Worm (Caenorhabditis elegans): ENCODE measurements around the gene F58A6.9.

DNA sequence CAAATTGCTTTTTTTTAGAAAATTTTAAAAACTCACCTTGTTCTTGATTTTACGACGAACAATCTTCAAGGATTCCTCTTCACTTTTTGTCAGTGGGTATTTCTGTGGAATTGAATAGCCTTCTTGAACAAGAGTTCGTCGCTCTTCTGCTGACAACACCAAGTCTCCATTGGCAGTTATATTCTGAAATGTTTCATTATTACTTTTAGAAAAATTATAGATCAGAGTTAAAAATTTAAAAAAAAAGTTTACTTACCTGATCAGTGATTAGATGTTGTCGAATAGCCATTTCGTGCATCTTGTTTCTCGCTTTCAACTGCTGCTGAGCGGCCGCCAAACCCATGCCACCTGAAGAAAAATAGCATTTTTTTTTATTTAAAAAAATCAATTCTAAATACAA lies 21.6 kb upstream of the F58A6.9 start:
- TF ChIP-seq ama-1 (optimal IDR thresholded peaks at IDR 0.05) (no peak), zag-1 (tag; optimal IDR thresholded peaks at IDR 0.05) (no peak), gei-8 (GFP tag; optimal IDR thresholded peaks at IDR 0.05) (no peak), unc-39 (tag; optimal IDR thresholded peaks at IDR 0.05) (no peak), ceh-82 (tag; optimal IDR thresholded peaks at IDR 0.05) (no peak), nhr-25 (tag; optimal IDR thresholded peaks at IDR 0.05; ENCODE audit: borderline replicate concordance, insufficient read depth) (no peak), ceh-32 (tag; optimal IDR thresholded peaks at IDR 0.05; ENCODE audit: poor library complexity) (no peak), egl-43 (GFP tag; IDR thresholded peaks at IDR 0.05) (no peak), mdl-1 (tag; optimal IDR thresholded peaks at IDR 0.05) (no peak), lsy-2 (tag; optimal IDR thresholded peaks at IDR 0.05) (no peak), lin-38 (GFP tag; IDR thresholded peaks at IDR 0.05) (no peak)
